Fruit fly (Drosophila melanogaster) whole organism, wandering third instar larva: ENCODE measurements around the gene CG14564.

Experiments used
- Abd-B ChIP-seq: fragments of >200 bp; optimal IDR thresholded peaks from 2 replicates; lab custom pipeline; 2017; ENCODE audit warnings: missing biosample characterization, missing genetic modification characterization
- CG32264 ChIP-seq: fragments of 200-800 bp; sonication (Bioruptor generic); optimal IDR thresholded peaks from 2 replicates; lab custom pipeline; 2016; ENCODE audit warnings: missing biosample characterization, missing genetic modification characterization
- CrebA ChIP-seq: fragments of 200-800 bp; sonication (Bioruptor generic); optimal IDR thresholded peaks from 2 replicates; lab custom pipeline; 2016; ENCODE audit warnings: missing biosample characterization, mild to moderate bottlenecking, missing genetic modification characterization, borderline replicate concordance
- Dfd ChIP-seq: fragments of >200 bp; optimal IDR thresholded peaks from 2 replicates; lab custom pipeline; 2017; ENCODE audit warnings: missing biosample characterization, missing genetic modification characterization
- Dif ChIP-seq: fragments of 200-275, 200-300 bp; sonication (Bioruptor generic); optimal IDR thresholded peaks from 2 replicates; lab custom pipeline; 2018; ENCODE audit warnings: missing biosample characterization, missing genetic modification characterization; ENCODE audit not compliant: partially characterized antibody
- HLH106 ChIP-seq: fragments of 200-800 bp; optimal IDR thresholded peaks from 3 replicates; lab custom pipeline; 2019; ENCODE audit warnings: missing biosample characterization, mild to moderate bottlenecking, missing genetic modification characterization, moderate library complexity
- Hnf4 ChIP-seq: fragments of 200-800 bp; sonication (Bioruptor generic); optimal IDR thresholded peaks from 2 replicates; lab custom pipeline; 2016; ENCODE audit warnings: missing biosample characterization, mild to moderate bottlenecking, missing genetic modification characterization
- Hr78 ChIP-seq: fragments of >200 bp; optimal IDR thresholded peaks from 2 replicates; lab custom pipeline; 2017; ENCODE audit warnings: missing biosample characterization, missing genetic modification characterization
- Jra ChIP-seq: sonication (Bioruptor generic); optimal IDR thresholded peaks from 2 replicates; lab custom pipeline; 2016; ENCODE audit warnings: missing biosample characterization, missing genetic modification characterization
- Mio ChIP-seq: sonication (Bioruptor generic); optimal IDR thresholded peaks from 2 replicates; lab custom pipeline; 2016; ENCODE audit warnings: missing biosample characterization, missing genetic modification characterization
- Myc ChIP-seq: fragments of >200 bp; optimal IDR thresholded peaks from 2 replicates; lab custom pipeline; 2017
- N ChIP-seq: fragments of >200 bp; optimal IDR thresholded peaks from 2 replicates; lab custom pipeline; 2018; ENCODE audit warnings: missing biosample characterization, missing external identifiers, missing genetic modification characterization
- OdsH ChIP-seq: fragments of 200-800 bp; sonication (Bioruptor generic); optimal IDR thresholded peaks from 2 replicates; lab custom pipeline; 2016; ENCODE audit warnings: missing biosample characterization, mild to moderate bottlenecking, missing genetic modification characterization
- Rel ChIP-seq, 2 experiments: fragments of 200-800 bp; sonication (Bioruptor generic) in 1 of 2; optimal IDR thresholded peaks; 2 replicates in 1 of 2; 3 replicates in 1 of 2; lab custom pipeline; 2016 to 2019; ENCODE audit warnings: mild to moderate bottlenecking in 2 of 2, missing biosample characterization in 2 of 2, missing genetic modification characterization in 2 of 2, moderate library complexity in 1 of 2
- Sp1 ChIP-seq: fragments of 200-800 bp; sonication (Bioruptor generic); optimal IDR thresholded peaks from 3 replicates; lab custom pipeline; 2019; ENCODE audit warnings: missing biosample characterization, mild to moderate bottlenecking, missing genetic modification characterization, moderate library complexity
- Vsx2 ChIP-seq: fragments of 200-300, 225-300 bp; sonication (Bioruptor generic); optimal IDR thresholded peaks from 2 replicates; lab custom pipeline; 2018; ENCODE audit warnings: missing biosample characterization, missing genetic modification characterization; ENCODE audit not compliant: partially characterized antibody
- br ChIP-seq: fragments of 200-800 bp; sonication (Bioruptor generic); optimal IDR thresholded peaks from 2 replicates; lab custom pipeline; 2016; ENCODE audit warnings: missing biosample characterization, missing genetic modification characterization
- dmrt93B ChIP-seq: fragments of 200-800 bp; sonication (Bioruptor generic); optimal IDR thresholded peaks from 2 replicates; lab custom pipeline; 2018; ENCODE audit warnings: missing biosample characterization, mild to moderate bottlenecking, missing genetic modification characterization
- dsf ChIP-seq: sonication (Bioruptor generic); optimal IDR thresholded peaks from 2 replicates; lab custom pipeline; 2016; ENCODE audit warnings: missing biosample characterization, missing genetic modification characterization, borderline replicate concordance
- foxo ChIP-seq, 2 experiments: fragments of 200-800 bp; sonication (Bioruptor generic); optimal IDR thresholded peaks; 2 replicates in 1 of 2; 3 replicates in 1 of 2; lab custom pipeline; 2016 to 2017; ENCODE audit warnings: missing biosample characterization in 2 of 2, missing genetic modification characterization in 2 of 2
- fru ChIP-seq: fragments of 200-800 bp; sonication (Bioruptor generic); optimal IDR thresholded peaks from 3 replicates; lab custom pipeline; 2016; ENCODE audit warnings: missing biosample characterization, mild to moderate bottlenecking, missing genetic modification characterization
- h ChIP-seq: fragments of 200-800 bp; sonication (Bioruptor generic); optimal IDR thresholded peaks from 3 replicates; lab custom pipeline; 2016; ENCODE audit warnings: missing biosample characterization, mild to moderate bottlenecking, missing genetic modification characterization
- jim ChIP-seq: fragments of 175-275, 200-325 bp; sonication (Bioruptor generic); optimal IDR thresholded peaks from 2 replicates; lab custom pipeline; 2016; ENCODE audit warnings: missing biosample characterization, mild to moderate bottlenecking, missing genetic modification characterization
- lola ChIP-seq: fragments of >200 bp; optimal IDR thresholded peaks from 2 replicates; lab custom pipeline; 2017; ENCODE audit warnings: missing biosample characterization, missing genetic modification characterization
- pan ChIP-seq: fragments of >200 bp; optimal IDR thresholded peaks from 2 replicates; lab custom pipeline; 2017
- psq ChIP-seq: fragments of 200-800 bp; sonication (Bioruptor generic); optimal IDR thresholded peaks from 3 replicates; lab custom pipeline; 2017; ENCODE audit warnings: missing biosample characterization, mild to moderate bottlenecking, missing genetic modification characterization, moderate library complexity
- rgr ChIP-seq: fragments of 200-800 bp; sonication (Bioruptor generic); optimal IDR thresholded peaks from 3 replicates; lab custom pipeline; 2016; ENCODE audit warnings: missing biosample characterization, mild to moderate bottlenecking, missing genetic modification characterization
- sage ChIP-seq: fragments of 200-800 bp; sonication (Bioruptor generic); optimal IDR thresholded peaks from 2 replicates; lab custom pipeline; 2016; ENCODE audit warnings: missing biosample characterization, mild to moderate bottlenecking, missing genetic modification characterization
- sv ChIP-seq: fragments of 200-800 bp; sonication (Bioruptor generic); optimal IDR thresholded peaks from 3 replicates; lab custom pipeline; 2016; ENCODE audit warnings: missing biosample characterization, missing genetic modification characterization
- tai ChIP-seq: sonication (Bioruptor generic); optimal IDR thresholded peaks from 2 replicates; lab custom pipeline; 2016; ENCODE audit warnings: missing biosample characterization, missing genetic modification characterization
- usp ChIP-seq: fragments of >200 bp; optimal IDR thresholded peaks from 2 replicates; lab custom pipeline; 2017; ENCODE audit warnings: missing biosample characterization, missing genetic modification characterization
- woc ChIP-seq: sonication (Bioruptor generic); optimal IDR thresholded peaks from 2 replicates; lab custom pipeline; 2016; ENCODE audit warnings: missing biosample characterization, mild to moderate bottlenecking, missing genetic modification characterization

CG14564 gene

DNA sequence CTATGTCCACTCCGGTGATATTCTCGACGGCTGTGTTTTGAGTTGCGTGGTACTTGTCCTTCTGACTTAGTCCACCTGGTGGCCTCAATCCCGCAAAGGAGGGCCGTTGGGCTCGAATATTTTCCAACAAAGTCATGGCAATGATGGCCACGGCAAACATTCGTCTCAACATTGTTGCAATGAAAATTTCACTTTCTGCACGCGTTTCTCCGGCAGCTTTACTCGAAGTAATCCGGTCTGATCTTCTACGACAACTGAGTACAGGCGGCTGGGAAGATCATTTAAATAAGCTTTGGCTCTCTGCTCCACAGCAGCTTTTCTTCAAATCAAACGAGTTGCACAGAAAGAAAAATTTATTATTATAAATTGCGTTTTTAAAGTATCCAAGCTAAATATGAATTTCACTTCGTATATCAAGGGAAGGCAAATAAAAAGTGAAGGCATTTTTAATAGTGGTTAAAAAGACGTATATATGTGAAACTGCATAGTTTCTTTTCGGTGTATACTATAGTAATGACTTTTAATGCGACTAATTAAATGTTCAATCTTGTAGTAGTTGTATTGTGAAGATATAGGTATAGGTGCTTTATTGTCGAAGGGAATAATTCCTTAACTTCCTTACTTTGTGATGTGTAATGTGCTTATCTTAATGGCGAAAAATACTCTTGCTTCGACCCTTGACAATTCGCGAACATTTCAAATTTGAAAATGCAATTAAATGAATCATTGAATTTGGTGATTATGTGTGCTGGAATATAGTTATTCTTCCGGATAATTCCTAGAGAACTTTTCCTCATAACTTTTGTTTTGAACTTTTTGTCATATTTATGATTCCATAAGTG lies 18.6 kb upstream of the CG14564 start, which contains the start of gene CG14567 (continued):
- TF ChIP-seq Dif (GFP tag; lab: Kevin White, UChicago) (no peak), Hr78 (GFP tag; lab: Kevin White, UChicago) (no peak), tai (GFP tag; lab: Kevin White, UChicago) (no peak), rgr (GFP tag; lab: Kevin White, UChicago) (peak; percentile 25), usp (GFP tag; lab: Kevin White, UChicago) (no peak), dmrt93B (peak; percentile 39), fru (GFP tag; lab: Kevin White, UChicago) (peak; percentile 43), psq (GFP tag; lab: Kevin White, UChicago) (peak; percentile 12), OdsH (peak; percentile 2), N (GFP tag; lab: Kevin White, UChicago) (no peak), jim (no peak), dsf (GFP tag; lab: Kevin White, UChicago) (no peak)

- TF ChIP-seq Rel (GFP tag; optimal IDR thresholded peaks at IDR 0.05; lab: Kevin White, UChicago) = no peak
- TF ChIP-seq Rel (tag; optimal IDR thresholded peaks at IDR 0.05; lab: Kevin White, UChicago) = peak; percentile 91
- peak; percentile 16 for TF ChIP-seq Dif (GFP tag; lab: Kevin White, UChicago)
- no peak for TF ChIP-seq pan (lab: Kevin White, UChicago)
- TF ChIP-seq jim = no peak
- peak; percentile 21 for TF ChIP-seq Vsx2
- peak; percentile 49 for TF ChIP-seq woc (GFP tag; lab: Kevin White, UChicago)
- TF ChIP-seq Myc (lab: Kevin White, UChicago) = no peak
- TF ChIP-seq Jra (GFP tag; lab: Kevin White, UChicago) = peak; percentile 10
- no peak for TF ChIP-seq foxo (GFP tag; optimal IDR thresholded peaks at IDR 0.05; lab: Kevin White, UChicago)
- TF ChIP-seq rgr (GFP tag; lab: Kevin White, UChicago) = peak; percentile 18
- TF ChIP-seq Abd-B (GFP tag; lab: Kevin White, UChicago) = no peak
- TF ChIP-seq Sp1 (GFP tag; lab: Kevin White, UChicago) = no peak
- no peak for TF ChIP-seq CrebA (GFP tag; lab: Kevin White, UChicago)
- TF ChIP-seq Dfd = no peak
- peak; percentile 48 for TF ChIP-seq h (GFP tag; lab: Kevin White, UChicago)
- TF ChIP-seq CG32264 (GFP tag; lab: Kevin White, UChicago) = no peak
- no peak for TF ChIP-seq sage (GFP tag; lab: Kevin White, UChicago)
These were observed 17.8 kb upstream of the CG14564 start for dm6 chr3L:21739017-21739730.

- TF ChIP-seq usp (GFP tag; lab: Kevin White, UChicago) (no peak), dmrt93B (no peak), Mio (GFP tag; lab: Kevin White, UChicago) (no peak), pan (lab: Kevin White, UChicago) (no peak), Myc (lab: Kevin White, UChicago) (no peak)
These were observed 16.7 kb upstream of the CG14564 start, which contains the start of gene CG14566 for dm6 chr3L:21740209-21740608. Gene CG14566 (minus strand): TSS chr3L:21740309.

DNA sequence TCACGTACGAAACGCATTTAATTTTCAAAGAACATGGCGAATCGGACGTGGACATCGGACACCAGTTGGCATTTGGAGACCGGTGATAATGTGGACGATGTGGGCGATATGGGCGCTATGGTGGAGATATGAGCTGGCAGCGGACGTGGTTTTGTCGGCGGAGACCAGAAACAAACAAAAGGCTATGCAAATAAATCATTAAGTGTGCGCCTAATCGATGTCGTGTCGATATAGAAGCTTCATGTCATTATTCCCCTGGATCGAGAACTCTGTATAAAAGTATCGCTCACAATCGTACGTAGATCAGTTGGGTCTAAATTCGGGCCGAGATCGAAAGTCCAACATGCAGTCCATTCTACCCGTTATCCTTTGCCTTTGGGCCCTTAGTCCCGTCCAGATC lies 15.7 kb upstream of the CG14564 start, which contains the start of gene CG14572:
Gene CG14572, plus strand, starts transcription at position 301 of the 400 bp plus-strand sequence.
- no peak for TF ChIP-seq HLH106 (tag; lab: Kevin White, UChicago)
- TF ChIP-seq OdsH = no peak
- TF ChIP-seq Dif (GFP tag; lab: Kevin White, UChicago) = no peak
- TF ChIP-seq Myc (lab: Kevin White, UChicago) = no peak
- TF ChIP-seq lola = no peak
- TF ChIP-seq pan (lab: Kevin White, UChicago) = no peak
- no peak for TF ChIP-seq psq (GFP tag; lab: Kevin White, UChicago)
- no peak for TF ChIP-seq sv
- no peak for TF ChIP-seq Hnf4 (GFP tag; lab: Kevin White, UChicago)
- no peak for TF ChIP-seq dsf (GFP tag; lab: Kevin White, UChicago)
- TF ChIP-seq br = no peak
- TF ChIP-seq Hr78 (GFP tag; lab: Kevin White, UChicago) = no peak
- TF ChIP-seq N (GFP tag; lab: Kevin White, UChicago) = no peak
- no peak for TF ChIP-seq fru (GFP tag; lab: Kevin White, UChicago)
- TF ChIP-seq rgr (GFP tag; lab: Kevin White, UChicago) = no peak
- TF ChIP-seq, all 38 proteins: peak for 0
